Fruit fly (Drosophila melanogaster): ENCODE data around the gene mRpL9.

mRpL9 gene

DNA sequence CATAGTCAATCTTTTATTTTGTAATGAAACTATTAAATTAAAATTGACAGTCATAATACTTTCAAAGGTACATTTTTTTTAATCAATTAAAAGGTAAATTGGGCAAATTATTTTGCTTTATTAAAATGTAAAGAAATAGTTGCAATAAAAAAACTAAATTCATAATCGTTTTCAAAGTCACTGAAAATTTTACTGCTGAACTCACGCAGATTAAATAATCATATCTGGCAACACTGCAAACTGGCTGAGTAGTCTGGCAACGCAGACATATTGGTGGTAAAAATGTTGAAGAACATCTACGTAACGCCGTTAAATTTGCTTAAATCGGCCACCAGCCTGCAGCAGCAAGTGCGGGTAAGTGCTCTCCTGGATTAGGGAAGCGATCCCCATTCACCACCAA is at the start of gene mRpL9:
mRpL9 (plus strand) TSS at position 267 of the 400 bp plus-strand sequence.
- TF ChIP-seq CG8478 (optimal IDR thresholded peaks at IDR 0.05), result no peak
- TF ChIP-seq CTCF (optimal IDR thresholded peaks at IDR 0.05), result peak; percentile 4 to 23

DNA sequence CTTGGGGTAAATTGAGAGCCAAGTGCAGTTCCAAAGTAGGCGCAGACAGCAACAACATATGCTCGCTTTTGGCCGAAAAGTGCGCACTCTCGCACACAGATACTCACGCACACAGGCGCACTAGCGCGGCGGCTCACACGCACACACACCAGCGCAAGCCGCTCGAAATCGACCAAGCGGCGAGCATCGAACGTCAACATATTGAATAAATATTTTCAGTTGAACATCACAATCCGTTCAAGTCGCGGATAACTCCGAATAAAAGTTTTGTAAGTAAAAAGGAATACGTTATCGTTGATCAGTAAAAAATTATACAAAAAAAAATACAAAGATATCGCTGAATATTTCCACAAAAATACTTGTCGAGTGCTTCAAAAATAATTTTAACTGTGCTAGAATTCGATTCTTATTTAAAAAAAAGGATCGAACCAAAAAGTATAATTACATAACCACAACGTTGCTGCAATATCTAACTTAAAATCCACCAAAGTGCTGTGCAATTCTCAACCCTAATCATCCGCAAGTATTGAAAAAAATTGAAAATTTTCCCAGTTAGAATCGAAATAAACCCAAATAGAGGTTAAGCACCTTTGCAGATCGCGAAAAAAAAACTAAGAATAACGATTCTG is 49.1 kb upstream of the mRpL9 start:
- TF ChIP-seq CG8478 (optimal IDR thresholded peaks at IDR 0.05), result no peak
- TF ChIP-seq CTCF (optimal IDR thresholded peaks at IDR 0.05), result no peak

DNA sequence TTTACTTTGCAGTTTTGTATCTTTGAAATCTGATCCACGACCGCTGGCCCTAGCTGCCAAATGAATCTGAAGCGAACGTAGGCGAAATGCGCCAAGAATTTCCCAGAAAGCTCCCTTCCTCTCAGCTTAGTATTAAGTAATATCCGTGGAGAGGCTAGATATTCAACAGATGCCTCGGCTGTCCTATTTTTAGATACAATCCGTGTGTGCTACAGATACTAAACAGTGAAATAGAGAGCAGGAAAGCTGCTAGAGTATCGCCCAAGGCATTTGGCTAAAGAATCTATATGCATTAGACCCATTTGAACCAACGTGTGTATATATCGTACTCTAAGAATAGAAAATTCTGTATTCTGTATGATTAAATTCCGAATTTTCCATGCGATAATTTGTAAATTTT is 48.2 kb upstream of the mRpL9 start:
- no peak for TF ChIP-seq CTCF (optimal IDR thresholded peaks at IDR 0.05)
- TF ChIP-seq CG8478 (optimal IDR thresholded peaks at IDR 0.05), result no peak

DNA sequence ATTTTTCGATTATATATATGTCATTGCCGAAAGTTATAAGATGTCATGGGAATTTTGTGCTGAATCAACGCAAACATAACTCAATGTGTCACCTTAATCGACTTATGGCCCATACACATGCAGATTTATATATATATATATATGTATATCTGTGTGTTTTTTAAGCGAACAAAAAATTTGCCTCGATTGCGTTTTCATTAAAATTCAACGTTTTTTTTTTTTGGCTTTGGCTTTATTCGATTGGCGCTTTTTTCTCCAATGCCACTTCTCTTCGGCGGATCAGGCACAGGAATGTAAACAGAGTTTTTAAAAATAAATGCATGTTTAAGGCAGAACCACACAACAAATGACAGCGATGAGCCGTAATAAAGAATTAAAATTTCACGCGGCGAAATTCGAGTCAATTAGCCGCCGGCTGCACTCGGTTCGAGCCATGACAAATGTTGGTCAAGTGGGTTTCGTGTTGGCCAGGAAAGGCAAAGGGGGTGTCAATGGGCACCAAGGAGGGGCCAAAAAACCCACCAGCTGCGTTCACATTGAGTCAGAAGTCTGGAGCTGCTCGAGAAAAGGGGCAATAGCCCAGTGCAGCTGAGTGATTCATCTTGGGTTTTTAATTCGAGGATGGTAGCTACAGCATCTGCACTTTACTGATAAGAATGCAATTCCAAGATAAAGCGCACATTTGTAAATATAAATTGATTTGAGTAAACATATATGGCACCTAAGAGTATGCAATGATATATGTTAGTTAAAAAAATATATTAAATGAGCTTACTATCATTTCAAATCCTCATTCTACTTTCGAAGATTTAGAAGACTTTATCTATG is 47.3 kb upstream of the mRpL9 start:
- no peak for TF ChIP-seq CTCF (optimal IDR thresholded peaks at IDR 0.05)
- TF ChIP-seq CG8478 (optimal IDR thresholded peaks at IDR 0.05), result no peak

DNA sequence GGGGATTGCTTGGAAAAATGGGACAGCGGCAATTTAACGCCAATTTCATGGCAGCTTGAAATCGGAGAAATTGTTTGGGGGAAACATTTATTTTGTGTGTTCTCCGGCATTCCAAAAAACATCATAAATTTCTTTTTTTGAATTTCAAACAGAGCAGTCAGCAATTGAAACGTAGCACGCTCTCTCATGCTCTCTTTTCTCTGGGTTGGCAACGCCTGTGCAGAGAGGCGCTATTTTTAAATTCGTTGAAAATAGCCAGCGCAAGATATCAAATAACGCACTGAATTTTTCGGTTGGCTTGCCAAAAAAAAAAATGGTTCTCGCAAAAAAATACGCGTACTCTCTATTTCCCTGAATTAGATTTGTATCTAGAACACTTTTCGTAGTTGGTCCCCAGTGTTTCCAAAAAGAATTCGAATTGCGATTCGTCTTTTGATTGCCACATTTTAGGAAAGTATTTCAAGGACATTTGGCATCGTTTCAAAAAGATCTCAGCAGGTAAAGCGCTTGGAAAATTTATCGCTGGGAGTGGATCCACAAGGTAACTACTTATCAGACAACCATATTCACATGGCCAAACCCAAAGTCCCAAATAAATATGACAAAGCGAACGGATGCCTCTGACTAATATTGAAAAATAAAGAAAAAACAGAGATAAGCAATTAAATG is 44.4 kb upstream of the mRpL9 start:
- TF ChIP-seq CTCF (optimal IDR thresholded peaks at IDR 0.05) (peak in 1 of 2 experiments; percentile 32), CG8478 (optimal IDR thresholded peaks at IDR 0.05) (no peak)

DNA sequence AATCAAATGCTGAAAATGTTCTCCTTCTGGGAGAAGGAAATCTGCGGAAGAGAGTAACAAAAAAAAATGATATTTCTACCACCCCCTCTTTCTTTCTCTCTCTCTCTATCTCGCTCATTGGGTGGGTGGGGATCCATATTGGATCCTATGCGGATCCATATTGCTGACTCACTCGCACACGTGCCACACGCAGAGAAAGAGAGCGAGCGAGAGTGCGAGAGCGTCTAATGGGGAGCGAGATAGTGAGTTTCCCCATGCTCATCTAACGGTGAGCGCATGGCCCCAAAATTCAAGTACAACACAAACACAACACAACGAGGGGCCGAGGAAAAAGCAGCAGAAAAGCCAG is 43.9 kb upstream of the mRpL9 start:
- no peak for TF ChIP-seq CTCF (optimal IDR thresholded peaks at IDR 0.05)
- no peak for TF ChIP-seq CG8478 (optimal IDR thresholded peaks at IDR 0.05)

DNA sequence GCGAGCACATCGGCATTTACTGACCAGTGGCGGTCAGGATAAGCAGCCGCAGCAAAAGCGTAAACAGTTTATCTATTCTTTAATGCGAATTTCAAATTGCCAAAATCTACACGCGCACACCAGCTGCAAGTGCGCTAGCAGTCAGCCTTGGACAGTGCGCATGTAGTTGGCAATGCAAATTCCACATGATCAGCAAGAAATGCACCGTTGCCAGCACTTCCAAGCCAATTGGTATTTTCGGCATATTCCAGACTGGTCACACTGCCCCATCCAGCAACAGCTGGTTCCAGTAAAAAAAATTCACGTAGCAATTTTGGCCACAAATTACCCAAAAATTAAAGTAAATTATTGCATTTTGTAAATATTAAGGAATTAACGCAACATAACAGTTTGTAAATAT is 42.8 kb upstream of the mRpL9 start:
- TF ChIP-seq CG8478 (optimal IDR thresholded peaks at IDR 0.05) (no peak), CTCF (optimal IDR thresholded peaks at IDR 0.05) (peak; percentile 51 to 64)

DNA sequence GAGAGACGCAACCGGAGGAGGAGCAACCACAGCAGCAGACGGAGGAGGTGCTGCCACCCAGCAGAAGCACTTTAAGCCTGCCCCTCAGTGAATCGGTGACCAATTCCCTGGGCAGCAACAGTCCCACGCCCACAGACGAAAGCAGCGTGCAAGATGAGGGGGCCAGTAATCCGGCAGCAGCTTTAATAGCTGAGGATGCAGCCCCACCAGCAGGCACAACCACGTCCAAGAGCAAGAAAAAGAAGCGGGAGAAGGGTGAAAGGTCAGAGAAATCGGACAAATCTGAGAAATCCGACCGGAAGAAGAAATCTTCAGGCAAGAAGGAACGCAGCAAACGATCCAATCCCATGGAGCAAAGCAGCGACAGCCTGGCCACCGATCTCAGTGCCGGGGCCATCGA is 41.7 kb upstream of the mRpL9 start:
- TF ChIP-seq CTCF (optimal IDR thresholded peaks at IDR 0.05) (no peak), CG8478 (optimal IDR thresholded peaks at IDR 0.05) (no peak)

DNA sequence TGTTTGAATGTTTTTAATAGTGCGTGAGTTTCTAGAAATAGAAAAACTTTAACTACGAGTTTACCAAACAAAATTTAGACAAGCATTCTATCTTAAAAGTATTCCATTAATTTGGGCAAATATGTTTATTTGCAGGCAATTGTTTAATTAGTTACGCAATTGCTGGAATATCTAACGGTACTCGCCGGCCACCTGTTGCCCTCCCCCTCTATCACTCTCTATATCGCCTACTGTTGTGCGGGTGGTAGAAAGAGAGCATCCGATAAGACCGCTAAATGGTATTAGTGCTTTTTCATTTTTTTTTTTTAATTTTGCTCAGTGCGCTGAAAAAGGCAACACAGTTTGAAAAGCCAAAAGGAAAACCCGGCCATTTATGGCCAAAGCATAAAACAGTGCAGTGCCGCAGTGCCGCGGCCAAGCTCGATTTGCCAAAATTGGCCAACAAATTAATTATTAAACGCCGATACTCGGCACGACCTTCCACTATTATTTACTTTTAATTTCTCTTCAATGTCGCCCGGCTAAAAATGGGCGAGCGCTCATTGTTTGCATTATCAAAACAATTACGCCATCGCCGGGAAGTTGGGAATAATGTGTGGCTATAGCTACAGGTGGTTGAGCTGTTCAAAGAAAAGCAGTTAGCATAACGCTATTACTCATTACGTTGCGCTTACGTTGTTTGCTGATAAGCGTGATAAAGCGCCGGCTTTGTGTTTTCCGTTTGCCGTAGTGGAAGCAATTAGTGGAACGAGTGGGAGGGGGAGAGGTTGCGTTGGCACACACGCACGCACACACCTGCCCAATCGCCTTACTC is 40.5 kb upstream of the mRpL9 start:
- TF ChIP-seq CG8478 (optimal IDR thresholded peaks at IDR 0.05) (no peak), CTCF (optimal IDR thresholded peaks at IDR 0.05) (no peak)

DNA sequence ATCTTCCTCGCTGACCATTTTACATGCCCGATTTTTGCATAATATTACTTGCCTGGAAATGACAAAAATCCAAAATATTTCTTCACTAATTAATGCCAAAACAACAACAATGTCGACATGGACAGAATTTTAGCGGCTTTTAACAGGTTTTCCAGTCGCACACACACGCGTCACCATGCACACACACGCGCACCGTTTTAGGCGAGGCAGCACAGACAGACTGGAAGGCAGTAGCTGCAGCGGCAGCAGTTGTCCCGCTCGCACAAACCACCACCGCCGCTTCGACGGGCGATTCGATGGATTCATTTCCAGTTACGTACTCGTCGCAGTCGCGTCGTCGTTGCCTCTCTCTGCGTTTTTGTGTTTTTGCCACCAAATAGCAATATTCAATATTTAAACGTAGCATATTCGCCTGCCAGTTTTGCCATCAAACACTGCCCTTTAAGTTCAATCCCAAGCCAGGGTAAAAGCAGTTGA is 39.9 kb upstream of the mRpL9 start, which contains the start of gene CG45218:
CG45218 (minus strand) TSS at position 158 of the 477 bp plus-strand sequence.
- TF ChIP-seq CG8478 (optimal IDR thresholded peaks at IDR 0.05) (no peak), CTCF (optimal IDR thresholded peaks at IDR 0.05) (no peak)

DNA sequence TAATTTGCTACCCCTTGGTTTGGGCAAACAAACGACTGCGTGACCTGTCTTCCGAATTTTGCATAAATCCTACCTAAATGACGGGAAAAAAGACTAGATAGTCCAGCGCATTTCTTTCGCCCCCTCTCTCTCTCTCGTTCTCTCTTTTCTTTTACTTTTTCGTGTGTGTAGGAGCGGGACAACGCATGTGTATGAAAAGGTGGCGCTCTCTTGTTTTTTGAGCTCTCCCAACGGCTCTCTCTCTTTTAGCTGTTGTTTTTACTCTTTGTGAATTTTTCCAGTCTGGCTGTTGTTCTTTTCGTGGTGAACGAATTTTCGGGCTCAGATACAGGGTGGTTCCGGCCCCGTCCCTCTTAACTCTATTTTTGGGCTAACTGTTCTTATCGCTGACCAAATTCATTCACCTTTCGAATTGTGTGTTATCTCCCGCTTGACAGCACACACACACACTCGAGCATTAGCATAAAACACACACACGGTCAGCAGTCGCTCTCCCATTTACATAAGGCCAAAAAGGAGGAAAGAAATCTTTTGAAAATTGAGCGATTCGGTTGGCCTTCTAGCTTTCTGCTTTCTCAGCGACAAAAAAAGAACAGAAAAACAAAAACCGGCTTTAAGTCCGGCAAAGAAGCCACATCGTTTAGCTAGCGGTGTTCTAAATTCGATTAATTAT is 38.9 kb upstream of the mRpL9 start:
- TF ChIP-seq CG8478 (optimal IDR thresholded peaks at IDR 0.05), result no peak
- no peak for TF ChIP-seq CTCF (optimal IDR thresholded peaks at IDR 0.05)

DNA sequence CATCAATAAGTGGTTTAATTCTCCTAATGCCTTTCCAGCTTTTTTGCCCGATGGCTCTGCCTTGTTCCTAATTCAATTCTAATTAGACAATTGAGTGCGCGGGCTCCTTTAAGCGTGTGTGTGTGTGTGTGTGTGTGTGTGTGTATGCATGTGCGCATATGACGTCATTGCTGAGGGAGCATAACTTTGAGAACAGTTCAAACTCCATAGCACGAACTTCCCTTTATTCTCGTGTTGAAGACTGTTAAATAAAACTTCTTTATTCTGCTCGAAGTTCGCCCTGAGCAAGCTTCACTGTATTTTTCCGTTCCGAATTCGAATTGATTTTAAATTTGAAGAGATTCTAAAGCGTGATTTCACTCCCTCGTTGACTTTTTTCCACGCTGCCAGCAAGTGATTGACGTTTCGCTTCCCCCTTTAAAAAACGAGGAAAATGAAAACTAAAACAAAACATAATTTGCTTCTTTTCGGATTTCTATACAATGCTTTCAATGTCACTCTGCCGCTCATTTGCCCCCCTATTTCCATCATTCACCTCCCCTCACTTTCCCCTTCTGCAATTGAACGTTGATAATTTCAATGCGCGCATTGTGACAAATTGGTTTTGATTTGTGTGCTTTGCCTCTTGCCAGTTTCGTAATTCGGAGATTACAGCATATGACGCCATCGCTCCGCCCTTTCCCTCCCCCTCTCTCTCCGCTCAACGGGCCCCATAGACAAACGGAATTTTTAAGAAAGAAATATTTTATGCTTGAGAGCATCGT is 38.1 kb upstream of the mRpL9 start:
- TF ChIP-seq CTCF (optimal IDR thresholded peaks at IDR 0.05) (no peak), CG8478 (optimal IDR thresholded peaks at IDR 0.05) (no peak)

DNA sequence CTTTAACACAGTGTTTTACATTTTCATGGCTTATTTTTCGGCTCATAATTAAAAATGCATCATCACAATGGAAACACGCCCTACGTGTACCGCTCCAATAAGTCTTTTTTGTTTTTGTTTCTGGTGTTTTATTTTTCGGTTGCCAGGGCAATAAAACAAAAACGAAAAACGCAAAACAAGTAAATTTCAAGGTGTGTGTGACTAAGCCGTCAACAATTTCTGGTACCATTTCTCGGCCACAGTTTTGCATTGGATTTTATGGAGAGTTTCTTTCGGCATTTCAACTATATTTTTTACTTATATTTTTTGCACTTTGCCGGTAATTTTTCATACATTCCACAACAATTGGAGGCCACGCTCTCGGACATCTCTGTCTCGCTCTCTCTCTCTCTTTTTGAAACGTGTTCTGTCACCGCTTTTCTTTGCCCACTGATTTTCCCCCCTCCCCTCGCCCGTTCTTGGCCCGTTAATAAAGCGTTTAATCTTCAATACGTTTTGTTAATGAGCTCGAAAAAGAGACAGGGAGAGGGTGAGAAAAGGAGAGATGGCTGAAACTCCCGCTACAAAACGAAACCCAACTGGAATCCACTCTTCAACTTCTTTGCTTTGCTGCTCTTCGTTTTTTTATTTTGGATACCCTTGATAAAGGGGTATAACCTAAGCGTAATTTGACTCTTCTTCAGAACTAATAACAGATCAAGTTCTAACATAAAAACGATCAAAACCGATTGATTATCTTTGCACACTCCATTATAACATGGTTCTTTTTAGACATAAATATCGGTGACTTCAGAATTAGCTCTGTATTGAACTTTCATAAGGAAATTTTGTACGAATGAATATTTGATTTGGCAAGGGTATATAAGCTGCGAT is 37.3 kb upstream of the mRpL9 start:
- TF ChIP-seq CTCF (optimal IDR thresholded peaks at IDR 0.05) (no peak), CG8478 (optimal IDR thresholded peaks at IDR 0.05) (no peak)
